Fruit fly (Drosophila melanogaster): ENCODE results near the gene CG42759.

CG42759 gene

DNA sequence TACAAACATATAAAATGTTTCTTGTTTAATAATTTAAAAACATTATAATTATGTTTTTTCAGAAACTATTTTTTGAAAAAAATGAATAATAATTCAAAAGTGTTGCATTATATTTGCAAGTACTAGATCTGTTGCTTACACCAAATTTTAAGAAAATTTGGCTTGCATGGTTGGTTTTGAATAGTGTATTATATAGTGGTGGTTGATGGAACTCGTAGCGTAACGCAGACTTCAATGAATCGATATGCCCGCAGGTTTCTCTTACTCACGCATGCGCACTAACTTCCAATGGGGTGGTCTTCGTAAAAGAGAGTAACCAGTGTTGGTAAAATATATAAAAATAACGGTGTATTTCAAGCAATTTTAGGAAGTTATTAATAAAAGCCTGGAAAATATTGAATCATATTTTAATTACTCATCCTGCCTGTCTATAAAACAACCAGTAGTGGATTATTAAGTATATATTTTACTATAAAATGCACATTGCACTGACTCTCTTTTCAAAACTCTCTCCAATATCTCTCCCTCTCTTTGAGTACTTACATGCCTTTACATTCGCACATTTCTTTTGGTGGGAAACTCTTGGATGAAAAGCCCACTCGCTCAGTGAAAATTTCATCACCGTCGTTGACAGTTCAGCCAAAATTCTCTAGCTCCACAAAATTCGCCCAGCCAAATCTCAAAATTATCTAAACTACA, 47.4 kb downstream of the CG42759 start, which contains the start of gene Syn:
Gene Syn (plus strand): TSS at position 606 of the 699 bp plus-strand sequence.
- TF ChIP-seq CG12605 (GFP tag; IDR thresholded peaks at IDR 0.05) (no peak), CG8159 (tag; optimal IDR thresholded peaks at IDR 0.05) (no peak)
